Fruit fly (Drosophila melanogaster): ENCODE measurements around the gene Drep4.

Gene Drep4

dm6 chr2L:13304488-13304887, 18.2 kb upstream of the Drep4 start, which contains the start of gene CG16825:
TSS of gene CG16825 (plus strand) at chr2L:13304788.
- TF ChIP-seq Met (GFP tag; optimal IDR thresholded peaks at IDR 0.05) = no peak
- no peak for TF ChIP-seq CG3032 (tag; optimal IDR thresholded peaks at IDR 0.05)
- no peak for TF ChIP-seq CG11902 (GFP tag; optimal IDR thresholded peaks at IDR 0.05)
- no peak for TF ChIP-seq CG15336 (GFP tag; IDR thresholded peaks at IDR 0.05)
- TF ChIP-seq CG11762 (GFP tag; optimal IDR thresholded peaks at IDR 0.05; ENCODE audit: insufficient read depth) = no peak
- no peak for TF ChIP-seq Eip93F (GFP tag; optimal IDR thresholded peaks at IDR 0.05)
- no peak for TF ChIP-seq CG6808 (GFP tag; optimal IDR thresholded peaks at IDR 0.05)
- TF ChIP-seq fkh (GFP tag; optimal IDR thresholded peaks at IDR 0.05) = no peak
- no peak for TF ChIP-seq Hr4 (GFP tag; optimal IDR thresholded peaks at IDR 0.05)
- no peak for TF ChIP-seq CG8319 (GFP tag; optimal IDR thresholded peaks at IDR 0.05)
- no peak for TF ChIP-seq CG9139 (GFP tag; optimal IDR thresholded peaks at IDR 0.05)
- TF ChIP-seq Smox (GFP tag; optimal IDR thresholded peaks at IDR 0.05) = no peak
- TF ChIP-seq CG7368 (GFP tag; optimal IDR thresholded peaks at IDR 0.05) = no peak
- TF ChIP-seq Sox14 (GFP tag; optimal IDR thresholded peaks at IDR 0.05) = no peak
- TF ChIP-seq CG1621 (tag; optimal IDR thresholded peaks at IDR 0.05) = no peak
- no peak for TF ChIP-seq pdm3 (GFP tag; optimal IDR thresholded peaks at IDR 0.05)
- no peak for TF ChIP-seq Ets96B (tag; optimal IDR thresholded peaks at IDR 0.05)
- TF ChIP-seq esn (GFP tag; optimal IDR thresholded peaks at IDR 0.05) = no peak
- TF ChIP-seq lz (GFP tag; optimal IDR thresholded peaks at IDR 0.05) = no peak

DNA sequence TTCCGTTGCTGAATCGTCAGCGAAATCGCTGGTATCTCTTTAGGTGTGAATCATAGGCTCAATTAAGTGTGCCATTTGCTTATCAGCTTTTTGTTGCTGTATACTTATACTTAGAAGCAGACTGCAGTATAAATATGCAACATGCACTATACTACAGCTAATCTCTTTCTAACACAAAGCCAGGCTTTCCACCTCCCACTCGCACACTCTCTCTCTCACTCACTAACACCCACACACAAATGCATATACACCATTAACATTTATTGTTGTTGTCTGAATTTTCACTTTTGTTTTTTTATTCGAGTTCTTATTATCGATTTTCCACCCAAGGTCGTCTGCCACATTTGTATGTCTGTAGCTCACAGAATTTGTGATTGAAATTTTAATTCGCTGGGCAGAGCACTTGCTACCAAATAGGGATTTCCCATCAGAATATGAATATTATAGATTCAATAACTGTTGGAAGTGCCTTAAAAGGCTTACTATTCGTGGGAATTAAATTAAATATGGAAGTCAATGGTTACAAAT, 10.5 kb upstream of the Drep4 start:
- no peak for TF ChIP-seq pdm3 (GFP tag; optimal IDR thresholded peaks at IDR 0.05)
- no peak for TF ChIP-seq Eip75B (GFP tag; optimal IDR thresholded peaks at IDR 0.05)
- TF ChIP-seq Sox15 (GFP tag; optimal IDR thresholded peaks at IDR 0.05) = no peak
- TF ChIP-seq achi (GFP tag; optimal IDR thresholded peaks at IDR 0.05) = no peak
- no peak for TF ChIP-seq Hr39 (GFP tag; optimal IDR thresholded peaks at IDR 0.05)
- no peak for TF ChIP-seq OdsH (GFP tag; optimal IDR thresholded peaks at IDR 0.05)
- no peak for TF ChIP-seq Eip78C (GFP tag)
- no peak for TF ChIP-seq svp (GFP tag)
- TF ChIP-seq CG8119 (GFP tag; IDR thresholded peaks at IDR 0.05) = no peak
- no peak for TF ChIP-seq CG4318 (GFP tag; optimal IDR thresholded peaks at IDR 0.05)

DNA sequence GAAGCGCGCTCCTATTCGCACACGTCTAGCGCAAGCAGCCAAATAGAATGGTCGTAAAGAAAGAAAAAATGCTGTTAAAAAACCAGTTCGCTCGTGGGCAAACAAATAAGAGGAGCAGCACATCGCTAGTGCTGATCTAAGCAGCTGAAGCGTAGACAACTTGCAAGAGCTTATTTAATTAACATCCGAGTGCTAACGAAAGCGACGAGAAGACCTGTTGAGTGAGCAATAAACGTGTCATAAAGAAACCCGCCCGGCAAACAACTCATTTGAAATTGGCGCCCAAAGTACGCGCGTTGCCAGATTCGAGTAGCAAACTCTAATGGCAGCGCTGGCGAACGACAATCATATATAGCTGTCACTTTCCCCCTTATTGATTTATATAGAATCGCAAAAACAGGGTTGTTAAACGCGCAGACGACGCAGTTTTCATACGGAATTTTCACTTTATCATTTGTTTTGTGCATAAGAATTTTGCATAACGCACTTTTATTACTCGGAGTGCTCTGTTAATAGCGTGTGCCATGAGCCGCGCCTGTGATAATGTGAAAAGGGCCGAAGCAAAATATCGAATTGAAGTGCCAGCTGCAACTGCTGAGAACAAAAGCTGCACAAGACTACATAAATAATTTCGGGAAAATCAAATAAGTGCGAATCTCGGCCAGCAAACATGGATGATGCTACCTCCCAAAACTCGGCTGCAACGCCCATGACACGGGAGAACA, 9.9 kb upstream of the Drep4 start:
- TF ChIP-seq dsx (GFP tag; optimal IDR thresholded peaks at IDR 0.05; ENCODE audit: poor library complexity, severe bottlenecking) = no peak
- TF ChIP-seq Sox14 (GFP tag; optimal IDR thresholded peaks at IDR 0.05) = peak; percentile 45
- TF ChIP-seq fkh (GFP tag; optimal IDR thresholded peaks at IDR 0.05) = peak; percentile 80
- TF ChIP-seq CG11902 (GFP tag; optimal IDR thresholded peaks at IDR 0.05) = no peak
- TF ChIP-seq Blimp-1 (GFP tag; optimal IDR thresholded peaks at IDR 0.05) = peak; percentile 6
- TF ChIP-seq cyc (GFP tag; optimal IDR thresholded peaks at IDR 0.05) = no peak

DNA sequence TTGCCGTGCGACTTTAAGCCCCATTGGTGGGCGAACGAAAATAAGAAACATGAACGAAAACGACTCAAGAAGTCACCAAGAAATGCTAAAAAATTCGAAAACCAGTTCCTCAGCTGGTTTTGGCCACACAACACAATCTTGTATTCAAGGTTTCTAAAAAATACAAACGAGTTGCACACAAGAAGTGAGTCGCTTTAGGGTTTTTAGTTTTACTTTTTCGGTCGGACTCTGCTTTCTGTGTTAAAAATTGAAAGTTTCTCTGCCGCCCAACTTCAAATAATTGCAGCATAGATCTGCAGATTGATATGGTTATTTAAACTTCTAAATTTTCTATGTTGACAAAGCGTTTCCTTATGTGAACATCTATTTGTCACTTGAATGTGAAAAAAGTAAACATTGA, 6.4 kb upstream of the Drep4 start, which contains the start of gene CG16824:
TSS of gene CG16824 (plus strand) at position 384 of the 400 bp plus-strand sequence.
- peak; percentile 2 for TF ChIP-seq Blimp-1 (GFP tag; optimal IDR thresholded peaks at IDR 0.05)
- TF ChIP-seq CG1621 (tag; optimal IDR thresholded peaks at IDR 0.05) = no peak

DNA sequence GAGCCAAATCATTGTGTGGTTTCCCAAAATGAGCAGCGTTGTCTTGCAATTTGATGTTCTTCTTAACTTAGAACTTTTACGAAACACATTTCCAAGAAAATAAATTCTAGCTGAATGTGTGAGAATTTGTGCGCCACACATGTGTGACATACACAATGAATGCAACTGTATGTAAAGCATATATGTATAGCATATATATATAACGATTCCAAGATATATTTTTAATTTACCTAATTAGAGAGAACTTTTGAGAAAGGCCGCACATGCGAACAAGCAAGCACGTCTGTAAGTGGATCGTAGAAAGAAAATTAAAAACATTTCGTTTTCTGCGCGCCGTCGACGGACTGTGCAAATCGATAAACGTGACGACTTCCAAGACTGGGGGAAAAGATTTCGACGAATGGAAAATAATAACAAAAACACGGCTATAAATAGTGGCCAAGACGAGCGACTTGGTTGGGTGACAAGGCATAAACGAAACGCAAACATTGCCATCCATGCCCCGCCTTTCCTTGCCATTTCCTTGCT, 5.8 kb upstream of the Drep4 start:
- TF ChIP-seq svp (GFP tag) (no peak), Eip78C (GFP tag) (peak; percentile 51)

Measured in whole organism, prepupa.